Worm (Caenorhabditis elegans) whole organism, young adult: ENCODE results near the gene skat-1.
A peak's percentile ranks its signal among the peaks of the same experiment; 100 is the strongest.

Source experiments
- C17E4.6 ChIP-seq: fragments of 200-800 bp; sonication (Bioruptor generic); IDR thresholded peaks from 2 replicates; pipeline ENCODE4 v1.3.6; 2022; ENCODE audit warnings: missing genetic modification reagents, missing genetic modification characterization, missing compliant biosample characterization
- D2030.7 ChIP-seq: fragments of 200-800 bp; sonication (Bioruptor generic); IDR thresholded peaks from 2 replicates; pipeline ENCODE4 v1.3.6; 2022; ENCODE audit warnings: missing genetic modification reagents, missing genetic modification characterization, missing compliant biosample characterization
- F33H1.4 ChIP-seq: fragments of 200-800 bp; sonication (Bioruptor generic); IDR thresholded peaks from 2 replicates; pipeline ENCODE4 v1.3.6; 2022; ENCODE audit warnings: missing genetic modification reagents, missing genetic modification characterization, missing compliant biosample characterization
- F37B4.10 ChIP-seq: fragments of 200-800 bp; sonication (Bioruptor generic); IDR thresholded peaks from 2 replicates; pipeline ENCODE4 v1.3.6; 2022; ENCODE audit warnings: missing genetic modification characterization, missing compliant biosample characterization
- F39B2.1 ChIP-seq: fragments of 200-800 bp; sonication (Bioruptor generic); IDR thresholded peaks from 2 replicates; pipeline ENCODE4 v1.3.6; 2022; ENCODE audit warnings: missing genetic modification reagents, missing genetic modification characterization, missing compliant biosample characterization
- F49E8.2 ChIP-seq: sonication (generic microtip); optimal IDR thresholded peaks from 3 replicates; lab custom pipeline; 2017; ENCODE audit warnings: missing genetic modification characterization, mild to moderate bottlenecking, missing compliant biosample characterization, antibody characterized with exemption, moderate library complexity; ENCODE audit not compliant: insufficient read depth
- F57A8.1 ChIP-seq: fragments of 200-800 bp; sonication (Bioruptor generic); optimal IDR thresholded peaks from 2 replicates; lab custom pipeline; 2018; ENCODE audit warnings: mild to moderate bottlenecking, missing genetic modification characterization, moderate library complexity, missing compliant biosample characterization
- K11D2.4 ChIP-seq: fragments of 200-800 bp; sonication (Bioruptor generic); IDR thresholded peaks from 2 replicates; pipeline ENCODE4 v1.3.6; 2022; ENCODE audit warnings: missing genetic modification reagents, missing genetic modification characterization, missing compliant biosample characterization
- Y53G8AR.9 ChIP-seq: fragments of 200-800 bp; sonication (Bioruptor generic); conservative IDR thresholded peaks from 2 replicates; pipeline ENCODE4 v1.3.6; 2022; ENCODE audit warnings: missing genetic modification reagents, missing genetic modification characterization, missing compliant biosample characterization
- Y79H2A.3 ChIP-seq: fragments of 200-800 bp; sonication (Bioruptor generic); conservative IDR thresholded peaks from 2 replicates; pipeline ENCODE4 v1.3.6; 2022; ENCODE audit warnings: missing genetic modification reagents, missing genetic modification characterization, missing compliant biosample characterization
- ama-1 ChIP-seq, 3 experiments: fragments of 150-350 bp in 1 of 3; sonication (generic microtip) in 2 of 3; optimal IDR thresholded peaks; 2 replicates each; lab custom pipeline; 2014 to 2018; ENCODE audit warnings: missing biosample characterization in 2 of 3, missing genetic modification characterization in 2 of 3, missing genetic modification reagents in 2 of 3
- attf-6 ChIP-seq: fragments of 200-800 bp; sonication (Bioruptor generic); IDR thresholded peaks from 2 replicates; pipeline ENCODE4 v1.3.6; 2022; ENCODE audit warnings: missing genetic modification reagents, missing genetic modification characterization, missing compliant biosample characterization
- ceh-79 ChIP-seq: sonication (generic microtip); optimal IDR thresholded peaks from 2 replicates; lab custom pipeline; 2017; ENCODE audit warnings: mild to moderate bottlenecking, missing genetic modification characterization, missing compliant biosample characterization
- ceh-91 ChIP-seq: fragments of 200-800 bp; sonication (Bioruptor generic); IDR thresholded peaks from 2 replicates; pipeline ENCODE4 v1.3.6; 2022; ENCODE audit warnings: missing genetic modification reagents, missing genetic modification characterization, missing compliant biosample characterization
- die-1 ChIP-seq: sonication (generic microtip); optimal IDR thresholded peaks from 2 replicates; lab custom pipeline; 2016; ENCODE audit warnings: missing genotype, mild to moderate bottlenecking, missing genetic modification characterization, missing compliant biosample characterization
- dox-1 ChIP-seq: fragments of 200-800 bp; sonication (Bioruptor generic); IDR thresholded peaks from 2 replicates; pipeline ENCODE4 v1.3.6; 2022; ENCODE audit warnings: missing genetic modification reagents, missing genetic modification characterization, missing compliant biosample characterization
- dpl-1 ChIP-seq: fragments of 150-350 bp; optimal IDR thresholded peaks from 2 replicates; lab custom pipeline; 2014; ENCODE audit warnings: missing biosample characterization, missing genetic modification reagents, missing genetic modification characterization
- efl-1 ChIP-seq: fragments of 150-350 bp; optimal IDR thresholded peaks from 2 replicates; lab custom pipeline; 2014; ENCODE audit warnings: missing biosample characterization, missing genetic modification reagents, missing genetic modification characterization
- ekl-4 ChIP-seq: fragments of 200-800 bp; sonication (Bioruptor generic); IDR thresholded peaks from 2 replicates; pipeline ENCODE4 v1.3.6; 2022; ENCODE audit warnings: missing genetic modification reagents, missing genetic modification characterization, missing compliant biosample characterization
- him-1 ChIP-seq: sonication (generic microtip); optimal IDR thresholded peaks from 2 replicates; lab custom pipeline; 2016; ENCODE audit warnings: missing genotype, missing genetic modification reagents, missing genetic modification characterization, missing compliant biosample characterization
- hmg-1.2 ChIP-seq: fragments of 200-800 bp; sonication (Bioruptor generic); IDR thresholded peaks from 2 replicates; pipeline ENCODE4 v1.3.6; 2022; ENCODE audit warnings: missing genetic modification reagents, missing genetic modification characterization, missing compliant biosample characterization
- hrde-1 ChIP-seq: sonication (generic microtip); optimal IDR thresholded peaks from 2 replicates; lab custom pipeline; 2016; ENCODE audit warnings: missing genetic modification characterization, mild to moderate bottlenecking, missing compliant biosample characterization, moderate library complexity, missing genotype, missing genetic modification reagents, borderline replicate concordance
- hsf-1 ChIP-seq: fragments of 200-800 bp; sonication (Bioruptor generic); IDR thresholded peaks from 2 replicates; pipeline ENCODE4 v1.3.6; 2022; ENCODE audit warnings: missing genetic modification reagents, missing genetic modification characterization, missing compliant biosample characterization
- let-526 ChIP-seq: fragments of 200-800 bp; sonication (Bioruptor generic); IDR thresholded peaks from 2 replicates; pipeline ENCODE4 v1.3.6; 2022; ENCODE audit warnings: missing genetic modification reagents, missing genetic modification characterization, missing compliant biosample characterization
- lin-26 ChIP-seq: fragments of 200-800 bp; sonication (Bioruptor generic); IDR thresholded peaks from 2 replicates; pipeline ENCODE4 v1.3.6; 2022; ENCODE audit warnings: missing genetic modification reagents, missing genetic modification characterization, missing compliant biosample characterization
- lin-35 ChIP-seq, 3 experiments: fragments of 150-350 bp in 2 of 3; sonication (generic microtip) in 1 of 3; optimal IDR thresholded peaks; 2 replicates each; lab custom pipeline; 2014 to 2018; ENCODE audit warnings: missing biosample characterization in 3 of 3, missing genetic modification characterization in 3 of 3, missing genetic modification reagents in 3 of 3
- lin-40 ChIP-seq: sonication (generic microtip); optimal IDR thresholded peaks from 2 replicates; lab custom pipeline; 2016; ENCODE audit warnings: missing genetic modification characterization, mild to moderate bottlenecking, missing compliant biosample characterization, missing genotype, missing genetic modification reagents
- lin-54 ChIP-seq: fragments of 200-800 bp; sonication (Bioruptor generic); optimal IDR thresholded peaks from 2 replicates; lab custom pipeline; 2018; ENCODE audit warnings: mild to moderate bottlenecking, missing genetic modification characterization, missing compliant biosample characterization
- lsl-1 ChIP-seq: fragments of 200-800 bp; sonication (Bioruptor generic); optimal IDR thresholded peaks from 2 replicates; lab custom pipeline; 2018; ENCODE audit warnings: mild to moderate bottlenecking, missing genetic modification characterization, moderate library complexity, missing compliant biosample characterization
- lsy-27 ChIP-seq: sonication (generic microtip); optimal IDR thresholded peaks from 2 replicates; lab custom pipeline; 2017; ENCODE audit warnings: missing genetic modification characterization, mild to moderate bottlenecking, missing compliant biosample characterization, antibody characterized with exemption, missing genotype, borderline replicate concordance; ENCODE audit not compliant: insufficient read depth
- madf-6 ChIP-seq: fragments of 200-800 bp; sonication (Bioruptor generic); IDR thresholded peaks from 2 replicates; pipeline ENCODE4 v1.3.6; 2022; ENCODE audit warnings: missing genetic modification reagents, missing genetic modification characterization, missing compliant biosample characterization
- madf-8 ChIP-seq: fragments of 200-800 bp; sonication (Bioruptor generic); conservative IDR thresholded peaks from 2 replicates; pipeline ENCODE4 v1.3.6; 2022; ENCODE audit warnings: missing genetic modification reagents, missing genetic modification characterization, missing compliant biosample characterization
- nfyb-1 ChIP-seq: fragments of 200-800 bp; sonication (Bioruptor generic); IDR thresholded peaks from 2 replicates; pipeline ENCODE4 v1.3.6; 2022; ENCODE audit warnings: missing genetic modification reagents, missing genetic modification characterization, missing compliant biosample characterization
- pbrm-1 ChIP-seq: fragments of 200-800 bp; sonication (Bioruptor generic); IDR thresholded peaks from 2 replicates; pipeline ENCODE4 v1.3.6; 2022; ENCODE audit warnings: missing genetic modification reagents, missing genetic modification characterization, missing compliant biosample characterization
- rcor-1 ChIP-seq: fragments of 200-800 bp; sonication (Bioruptor generic); IDR thresholded peaks from 2 replicates; pipeline ENCODE4 v1.3.6; 2022; ENCODE audit warnings: missing genetic modification reagents, missing genetic modification characterization, missing compliant biosample characterization
- repo-1 ChIP-seq: sonication (generic microtip); optimal IDR thresholded peaks from 2 replicates; lab custom pipeline; 2017; ENCODE audit warnings: mild to moderate bottlenecking, missing genetic modification characterization, missing compliant biosample characterization
- snpc-1.1 ChIP-seq: sonication (generic microtip); optimal IDR thresholded peaks from 2 replicates; lab custom pipeline; 2017; ENCODE audit warnings: missing genetic modification characterization, mild to moderate bottlenecking, missing compliant biosample characterization, antibody characterized with exemption, moderate library complexity, missing genotype, missing genetic modification reagents; ENCODE audit not compliant: insufficient read depth
- snpc-3.4 ChIP-seq: sonication (generic microtip); optimal IDR thresholded peaks from 2 replicates; lab custom pipeline; 2017; ENCODE audit warnings: missing genetic modification characterization, mild to moderate bottlenecking, missing compliant biosample characterization, antibody characterized with exemption, moderate library complexity, missing genotype, missing genetic modification reagents
- somi-1 ChIP-seq: fragments of 200-800 bp; sonication (Bioruptor generic); optimal IDR thresholded peaks from 2 replicates; lab custom pipeline; 2018; ENCODE audit warnings: mild to moderate bottlenecking, missing genetic modification characterization, missing compliant biosample characterization
- xnd-1 ChIP-seq: sonication (generic microtip); optimal IDR thresholded peaks from 2 replicates; lab custom pipeline; 2016; ENCODE audit warnings: missing genotype, missing genetic modification reagents, missing genetic modification characterization, missing compliant biosample characterization
- ztf-18 ChIP-seq: sonication (generic microtip); optimal IDR thresholded peaks from 2 replicates; lab custom pipeline; 2016; ENCODE audit warnings: missing genotype, mild to moderate bottlenecking, missing genetic modification characterization, missing compliant biosample characterization
- ztf-22 ChIP-seq: fragments of 200-800 bp; sonication (Bioruptor generic); optimal IDR thresholded peaks from 2 replicates; lab custom pipeline; 2018; ENCODE audit warnings: mild to moderate bottlenecking, missing genetic modification characterization, moderate library complexity, missing compliant biosample characterization
- ztf-26 ChIP-seq: sonication (generic microtip); optimal IDR thresholded peaks from 2 replicates; lab custom pipeline; 2017; ENCODE audit warnings: missing genetic modification characterization, missing compliant biosample characterization
- ztf-3 ChIP-seq: fragments of 200-800 bp; sonication (Bioruptor generic); optimal IDR thresholded peaks from 2 replicates; lab custom pipeline; 2018; ENCODE audit warnings: mild to moderate bottlenecking, missing genetic modification characterization, missing compliant biosample characterization
- ztf-6 ChIP-seq: fragments of 200-800 bp; sonication (Bioruptor generic); IDR thresholded peaks from 2 replicates; pipeline ENCODE4 v1.3.6; 2022; ENCODE audit warnings: missing genetic modification reagents, missing genetic modification characterization, missing compliant biosample characterization

skat-1 gene

ce11 chrIII:9002545-9002944 is 6.0 kb upstream of the skat-1 start, which contains the start of the genes F59B2.15 and zif-1:
Gene F59B2.15 (minus strand): TSS chrIII:9002645.
Gene zif-1 (plus strand): TSS chrIII:9002779.
- TF ChIP-seq ceh-79 (tag; lab: Kevin White, UChicago): no peak
- TF ChIP-seq lin-40 (tag; lab: Kevin White, UChicago): no peak
- no peak for TF ChIP-seq lin-26 (GFP tag; lab: Robert Waterston, UW)
- TF ChIP-seq D2030.7: no peak
- TF ChIP-seq Y53G8AR.9 (GFP tag; lab: Robert Waterston, UW): no peak
- no peak for TF ChIP-seq F37B4.10
- no peak for TF ChIP-seq nfyb-1 (GFP tag; lab: Robert Waterston, UW)
- TF ChIP-seq attf-6: no peak
- no peak for TF ChIP-seq lsy-27
- no peak for TF ChIP-seq hrde-1 (tag; lab: Kevin White, UChicago)
- TF ChIP-seq ama-1 (optimal IDR thresholded peaks at IDR 0.05; lab: Kevin White, UChicago): no peak
- TF ChIP-seq ama-1 (GFP tag; optimal IDR thresholded peaks at IDR 0.05; lab: Kevin White, UChicago): no peak
- TF ChIP-seq F57A8.1 (GFP tag; lab: Kevin White, UChicago): no peak
- no peak for TF ChIP-seq somi-1 (GFP tag; lab: Kevin White, UChicago)
- no peak for TF ChIP-seq dpl-1 (GFP tag; lab: Kevin White, UChicago)
- TF ChIP-seq die-1 (tag; lab: Kevin White, UChicago): no peak
- TF ChIP-seq xnd-1: no peak
- no peak for TF ChIP-seq snpc-3.4
- TF ChIP-seq him-1: no peak
- no peak for TF ChIP-seq Y79H2A.3 (GFP tag; lab: Robert Waterston, UW)

ce11 chrIII:9001899-9002298 is 5.3 kb upstream of the skat-1 start, which contains the start of gene rpn-6.2:
Gene rpn-6.2 (minus strand): TSS chrIII:9001999.
- TF ChIP-seq ztf-3: no peak
- no peak for TF ChIP-seq snpc-1.1 (tag; lab: Kevin White, UChicago)
- no peak for TF ChIP-seq hmg-1.2
- TF ChIP-seq ceh-91 (GFP tag; lab: Robert Waterston, UW): no peak
- no peak for TF ChIP-seq K11D2.4 (GFP tag; lab: Robert Waterston, UW)
- no peak for TF ChIP-seq F39B2.1 (GFP tag; lab: Robert Waterston, UW)
- TF ChIP-seq ztf-22: no peak
- TF ChIP-seq lin-26 (GFP tag; lab: Robert Waterston, UW): no peak
- TF ChIP-seq ekl-4 (GFP tag; lab: Robert Waterston, UW): no peak
- no peak for TF ChIP-seq ztf-6 (GFP tag; lab: Robert Waterston, UW)
- TF ChIP-seq F37B4.10: no peak

ce11 chrIII:9001491-9001890 is 4.9 kb upstream of the skat-1 start:
- TF ChIP-seq rcor-1 (GFP tag; lab: Robert Waterston, UW): 0 out of 2 replicates have a peak, but pooled peaks have one; percentile 31
- peak; percentile 68 for TF ChIP-seq madf-8 (GFP tag; lab: Robert Waterston, UW)
- no peak for TF ChIP-seq let-526 (GFP tag; lab: Robert Waterston, UW)
- peak; percentile 52; the same call in 1 of the 2 replicates for TF ChIP-seq hsf-1 (GFP tag; lab: Robert Waterston, UW)
- peak; percentile 70 for TF ChIP-seq lin-54 (GFP tag; lab: Kevin White, UChicago)
- TF ChIP-seq ztf-26: no peak
- no peak for TF ChIP-seq repo-1
- peak; percentile 31; the same call in 1 of the 2 replicates for TF ChIP-seq dox-1
- TF ChIP-seq F33H1.4 (GFP tag; lab: Robert Waterston, UW): peak; percentile 91
- TF ChIP-seq D2030.7: peak; percentile 66
- TF ChIP-seq F49E8.2 (tag; lab: Kevin White, UChicago): peak; percentile 17
- TF ChIP-seq attf-6: no peak
- peak in 1 of 3 experiments; percentile 47 for TF ChIP-seq lin-35 (GFP tag; optimal IDR thresholded peaks at IDR 0.05; lab: Kevin White, UChicago)
- peak; percentile 63 for TF ChIP-seq ceh-91 (GFP tag; lab: Robert Waterston, UW)
- TF ChIP-seq dpl-1 (GFP tag; lab: Kevin White, UChicago): peak; percentile 75
- peak; percentile 24; the same call in 1 of the 2 replicates for TF ChIP-seq C17E4.6
- peak; percentile 86 for TF ChIP-seq efl-1
- TF ChIP-seq ztf-18 (tag; lab: Kevin White, UChicago): peak; percentile 7
- peak; percentile 91 for TF ChIP-seq madf-6
- TF ChIP-seq xnd-1: peak; percentile 76
- TF ChIP-seq pbrm-1: peak; percentile 18; the same call in 1 of the 2 replicates
- TF ChIP-seq lsl-1: peak; percentile 83
